Fruit fly (Drosophila melanogaster) whole organism, adult: ENCODE results near the gene RhoGAP93B.

ENCODE experiments used
- CG11617 ChIP-seq: fragments of 200-800 bp; sonication (Bioruptor generic); optimal IDR thresholded peaks from 2 replicates; lab custom pipeline; 2017; ENCODE audit warnings: mild to moderate bottlenecking, missing biosample characterization, missing genetic modification reagents, missing genetic modification characterization
- CG12768 ChIP-seq: fragments of 200-800 bp; sonication (Bioruptor generic); optimal IDR thresholded peaks from 2 replicates; lab custom pipeline; 2017; ENCODE audit warnings: missing biosample characterization, missing genetic modification characterization, mild to moderate bottlenecking, moderate library complexity, missing genetic modification reagents
- CG14711 ChIP-seq: fragments of 200-800 bp; sonication (Bioruptor generic); optimal IDR thresholded peaks from 2 replicates; lab custom pipeline; 2018; ENCODE audit warnings: missing biosample characterization, mild to moderate bottlenecking, missing genetic modification characterization, moderate library complexity
- CG1620 ChIP-seq: fragments of 200-800 bp; sonication (Bioruptor generic); optimal IDR thresholded peaks from 2 replicates; lab custom pipeline; 2016; ENCODE audit warnings: missing biosample characterization, missing genetic modification characterization
- CG33017 ChIP-seq: fragments of 200-800 bp; sonication (Bioruptor generic); optimal IDR thresholded peaks from 2 replicates; lab custom pipeline; 2018; ENCODE audit warnings: missing biosample characterization, mild to moderate bottlenecking, missing genetic modification characterization, moderate library complexity
- CG5204 ChIP-seq: fragments of 200-800 bp; sonication (Bioruptor generic); optimal IDR thresholded peaks from 2 replicates; lab custom pipeline; 2016; ENCODE audit warnings: missing biosample characterization, missing genetic modification characterization
- CG7045 ChIP-seq: fragments of 200-800 bp; sonication (Bioruptor generic); optimal IDR thresholded peaks from 2 replicates; lab custom pipeline; 2017; ENCODE audit warnings: missing biosample characterization, mild to moderate bottlenecking, missing genetic modification characterization
- CG7101 ChIP-seq: fragments of 200-800 bp; sonication (Bioruptor generic); optimal IDR thresholded peaks from 2 replicates; lab custom pipeline; 2018; ENCODE audit warnings: missing biosample characterization, mild to moderate bottlenecking, missing genetic modification characterization, moderate library complexity
- Clk ChIP-seq: fragments of 200-800 bp; sonication (Bioruptor generic); optimal IDR thresholded peaks from 2 replicates; lab custom pipeline; 2017; ENCODE audit warnings: missing biosample characterization, missing genetic modification characterization
- Crg-1 ChIP-seq: fragments of 200-800 bp; sonication (Bioruptor generic); optimal IDR thresholded peaks from 2 replicates; lab custom pipeline; 2016; ENCODE audit warnings: missing biosample characterization, missing genetic modification characterization
- Hr96 ChIP-seq: fragments of 200-800 bp; sonication (Bioruptor generic); optimal IDR thresholded peaks from 2 replicates; lab custom pipeline; 2016; ENCODE audit warnings: missing biosample characterization, missing genetic modification characterization
- Mnt ChIP-seq: fragments of 200-800 bp; sonication (Bioruptor generic); optimal IDR thresholded peaks from 2 replicates; lab custom pipeline; 2016; ENCODE audit warnings: missing biosample characterization, mild to moderate bottlenecking, missing genetic modification characterization
- bab1 ChIP-seq: fragments of 200-800 bp; sonication (Bioruptor generic); optimal IDR thresholded peaks from 3 replicates; lab custom pipeline; 2019; ENCODE audit warnings: missing biosample characterization, mild to moderate bottlenecking, missing genetic modification characterization, moderate library complexity
- cic ChIP-seq: fragments of 200-800 bp; sonication (Bioruptor generic); optimal IDR thresholded peaks from 2 replicates; lab custom pipeline; 2017; ENCODE audit warnings: missing biosample characterization, mild to moderate bottlenecking, missing genetic modification characterization, moderate library complexity
- cnc ChIP-seq, 2 experiments: fragments of >200 bp; optimal IDR thresholded peaks; 2 replicates each; lab custom pipeline; 2017
- kay ChIP-seq: fragments of 200-800 bp; sonication (Bioruptor generic); peaks from one replicate; lab custom pipeline; 2016; ENCODE audit warnings: missing biosample characterization, missing genetic modification characterization, borderline replicate concordance
- ovo ChIP-seq: fragments of 200-800 bp; sonication (Bioruptor generic); optimal IDR thresholded peaks from 2 replicates; lab custom pipeline; 2016; ENCODE audit warnings: missing biosample characterization, missing genetic modification characterization
- pad ChIP-seq: fragments of 200-800 bp; sonication (Bioruptor generic); optimal IDR thresholded peaks from 3 replicates; lab custom pipeline; 2017; ENCODE audit warnings: missing biosample characterization, missing genetic modification characterization, mild to moderate bottlenecking, moderate library complexity, missing genetic modification reagents
- tj ChIP-seq: fragments of 200-800 bp; sonication (Bioruptor generic); optimal IDR thresholded peaks from 3 replicates; lab custom pipeline; 2017; ENCODE audit warnings: missing biosample characterization, mild to moderate bottlenecking, missing genetic modification characterization, moderate library complexity
- toe ChIP-seq: fragments of 200-800 bp; sonication (Bioruptor generic); optimal IDR thresholded peaks from 2 replicates; lab custom pipeline; 2016; ENCODE audit warnings: missing biosample characterization, missing genetic modification characterization

RhoGAP93B gene

DNA sequence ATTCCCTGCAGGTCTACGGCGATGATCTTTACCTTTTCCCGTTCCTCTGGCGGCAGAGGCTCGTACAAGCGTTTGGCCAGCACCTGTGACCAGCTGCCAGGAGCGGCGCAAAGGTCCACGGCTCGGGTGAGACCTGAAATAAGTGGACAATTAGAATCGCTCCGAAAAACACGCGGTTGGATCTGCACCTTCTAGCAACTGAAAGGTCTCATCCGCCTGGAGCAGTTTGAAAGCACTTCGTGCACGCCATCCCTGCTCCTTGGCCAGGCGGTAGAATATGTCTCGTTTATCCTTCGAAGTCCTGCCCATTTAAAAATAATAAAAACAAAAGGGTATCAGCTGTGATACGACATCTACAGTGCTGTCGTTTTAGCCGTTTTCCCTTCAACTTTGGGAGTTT is 35.9 kb upstream of the RhoGAP93B start, which contains the start of gene Trm7-34:
Gene Trm7-34 (minus strand): TSS at position 365 of the 400 bp plus-strand sequence.
- TF ChIP-seq toe (GFP tag; lab: Kevin White, UChicago), result no peak
- no peak for TF ChIP-seq cic
- TF ChIP-seq Hr96, result no peak
- no peak for TF ChIP-seq ovo
- no peak for TF ChIP-seq kay (GFP tag; lab: Kevin White, UChicago)
- TF ChIP-seq CG7045 (GFP tag; lab: Kevin White, UChicago), result no peak
- no peak for TF ChIP-seq tj (GFP tag; lab: Kevin White, UChicago)
- no peak for TF ChIP-seq Crg-1 (GFP tag; lab: Kevin White, UChicago)
- TF ChIP-seq CG1620 (GFP tag; lab: Kevin White, UChicago), result no peak
- TF ChIP-seq CG11617 (GFP tag; lab: Kevin White, UChicago), result no peak
- no peak for TF ChIP-seq Clk (GFP tag; lab: Kevin White, UChicago)
- no peak for TF ChIP-seq CG7101 (tag; lab: Kevin White, UChicago)
- TF ChIP-seq CG5204 (GFP tag; lab: Kevin White, UChicago), result no peak
- TF ChIP-seq CG14711 (tag; lab: Kevin White, UChicago), result no peak
- no peak for TF ChIP-seq Mnt
- TF ChIP-seq CG12768, result no peak
- TF ChIP-seq cnc (optimal IDR thresholded peaks at IDR 0.05; lab: Kevin White, UChicago), result no peak
- TF ChIP-seq pad (GFP tag; lab: Kevin White, UChicago), result no peak
- no peak for TF ChIP-seq bab1
- TF ChIP-seq CG33017, result no peak

DNA sequence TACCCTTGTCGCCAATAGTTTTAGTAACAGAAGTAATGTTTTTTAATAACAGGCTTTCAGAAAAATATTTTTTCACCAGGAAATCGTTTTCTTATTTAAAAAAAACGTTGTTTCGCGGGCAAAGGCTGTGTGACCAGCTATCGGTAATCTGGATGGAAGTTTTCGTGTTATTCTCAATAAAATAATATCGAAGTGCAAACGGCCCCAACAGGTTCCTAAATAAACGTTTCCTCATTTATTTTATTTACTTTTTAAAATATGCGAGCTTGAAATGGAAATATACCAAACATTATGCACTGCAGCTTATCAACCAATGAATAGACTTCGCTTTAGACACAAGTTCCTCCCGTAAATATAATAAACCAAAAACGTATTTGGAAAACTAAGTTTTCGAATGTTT is 32.4 kb upstream of the RhoGAP93B start, which contains the start of gene Ice2:
Gene Ice2 (plus strand): TSS at position 167 of the 400 bp plus-strand sequence.
- TF ChIP-seq bab1 (peak; percentile 76), CG14711 (tag; lab: Kevin White, UChicago) (no peak)

DNA sequence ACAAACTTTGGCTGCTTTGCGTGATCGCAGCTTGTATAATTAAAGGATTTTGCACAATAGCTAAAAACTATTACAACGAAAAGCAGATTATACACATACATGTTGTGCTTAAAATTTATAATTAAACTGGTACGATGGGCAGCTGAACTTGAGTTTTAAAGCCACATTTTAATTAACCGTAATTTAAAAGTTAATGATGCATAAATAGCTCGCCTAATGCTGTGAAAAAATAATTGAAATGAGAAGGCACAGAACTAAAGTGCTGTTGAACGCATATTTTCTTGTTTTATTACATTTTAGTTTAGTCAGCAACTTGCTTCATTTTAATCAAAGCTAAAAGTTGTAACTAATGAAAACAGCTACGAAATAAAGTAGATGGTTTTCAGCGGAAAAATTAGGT is 32.0 kb upstream of the RhoGAP93B start, which contains the start of gene Obp93a:
Gene Obp93a (minus strand): TSS at position 101 of the 400 bp plus-strand sequence.
- TF ChIP-seq toe (GFP tag; lab: Kevin White, UChicago) (no peak), tj (GFP tag; lab: Kevin White, UChicago) (no peak), CG33017 (no peak), Clk (GFP tag; lab: Kevin White, UChicago) (no peak), ovo (no peak), CG7045 (GFP tag; lab: Kevin White, UChicago) (no peak), Crg-1 (GFP tag; lab: Kevin White, UChicago) (no peak), pad (GFP tag; lab: Kevin White, UChicago) (no peak), bab1 (no peak), cnc (optimal IDR thresholded peaks at IDR 0.05; lab: Kevin White, UChicago) (no peak), CG1620 (GFP tag; lab: Kevin White, UChicago) (no peak), CG12768 (no peak), kay (GFP tag; lab: Kevin White, UChicago) (no peak), cic (no peak)

DNA sequence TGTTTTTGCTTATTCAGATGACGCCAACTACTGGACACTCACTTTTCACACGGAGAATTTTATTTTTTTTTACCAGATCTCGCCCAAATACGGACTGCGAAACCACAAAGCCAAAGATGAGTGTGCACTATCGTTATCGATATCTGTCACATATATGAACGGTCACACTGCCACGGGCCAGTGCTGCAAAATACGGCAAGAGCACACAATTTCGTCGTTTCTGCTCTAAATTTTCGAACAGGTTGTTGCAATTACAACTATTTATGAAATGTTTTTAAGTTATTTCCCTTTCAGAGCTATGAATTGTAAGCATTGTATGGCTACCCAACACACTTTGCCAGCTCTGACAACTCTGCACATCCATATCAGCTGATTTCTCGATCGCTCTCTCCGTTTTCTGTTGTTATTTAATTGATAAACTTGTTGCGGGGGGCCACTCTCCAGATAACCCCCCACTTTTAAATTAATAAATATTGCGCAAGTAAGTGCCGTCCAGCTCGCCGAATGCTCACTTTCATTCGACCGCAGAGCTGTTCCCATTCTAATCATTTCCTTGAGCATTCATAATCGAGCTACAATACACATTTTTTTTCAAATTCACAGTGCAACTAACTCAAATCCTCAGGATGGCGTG is 29.8 kb upstream of the RhoGAP93B start, which contains the start of the genes slmb and CG5793:
Gene slmb (minus strand): TSS at position 134 of the 634 bp plus-strand sequence.
Gene CG5793 (plus strand): TSS at position 222 of the 634 bp plus-strand sequence.
- TF ChIP-seq CG11617 (GFP tag; lab: Kevin White, UChicago), result peak; percentile 71
- peak; percentile 62 for TF ChIP-seq bab1
- peak; percentile 64 for TF ChIP-seq cic
- TF ChIP-seq Mnt, result peak; percentile 70
- peak; percentile 74 for TF ChIP-seq pad (GFP tag; lab: Kevin White, UChicago)
- peak; percentile 86 for TF ChIP-seq Crg-1 (GFP tag; lab: Kevin White, UChicago)
- no peak for TF ChIP-seq Hr96
- TF ChIP-seq CG7045 (GFP tag; lab: Kevin White, UChicago), result peak; percentile 24
- TF ChIP-seq Clk (GFP tag; lab: Kevin White, UChicago), result peak; percentile 27
- TF ChIP-seq CG12768, result peak; percentile 20
- no peak for TF ChIP-seq kay (GFP tag; lab: Kevin White, UChicago)
- peak; percentile 98 for TF ChIP-seq CG14711 (tag; lab: Kevin White, UChicago)
- no peak for TF ChIP-seq CG5204 (GFP tag; lab: Kevin White, UChicago)
- TF ChIP-seq CG7101 (tag; lab: Kevin White, UChicago), result peak; percentile 78
- TF ChIP-seq ovo, result peak; percentile 67
- no peak for TF ChIP-seq toe (GFP tag; lab: Kevin White, UChicago)
- peak; percentile 29 for TF ChIP-seq tj (GFP tag; lab: Kevin White, UChicago)
- peak; percentile 71 for TF ChIP-seq CG1620 (GFP tag; lab: Kevin White, UChicago)
- peak; percentile 45 for TF ChIP-seq CG33017
- peak in 1 of 2 experiments; percentile 87 for TF ChIP-seq cnc (optimal IDR thresholded peaks at IDR 0.05; lab: Kevin White, UChicago)

DNA sequence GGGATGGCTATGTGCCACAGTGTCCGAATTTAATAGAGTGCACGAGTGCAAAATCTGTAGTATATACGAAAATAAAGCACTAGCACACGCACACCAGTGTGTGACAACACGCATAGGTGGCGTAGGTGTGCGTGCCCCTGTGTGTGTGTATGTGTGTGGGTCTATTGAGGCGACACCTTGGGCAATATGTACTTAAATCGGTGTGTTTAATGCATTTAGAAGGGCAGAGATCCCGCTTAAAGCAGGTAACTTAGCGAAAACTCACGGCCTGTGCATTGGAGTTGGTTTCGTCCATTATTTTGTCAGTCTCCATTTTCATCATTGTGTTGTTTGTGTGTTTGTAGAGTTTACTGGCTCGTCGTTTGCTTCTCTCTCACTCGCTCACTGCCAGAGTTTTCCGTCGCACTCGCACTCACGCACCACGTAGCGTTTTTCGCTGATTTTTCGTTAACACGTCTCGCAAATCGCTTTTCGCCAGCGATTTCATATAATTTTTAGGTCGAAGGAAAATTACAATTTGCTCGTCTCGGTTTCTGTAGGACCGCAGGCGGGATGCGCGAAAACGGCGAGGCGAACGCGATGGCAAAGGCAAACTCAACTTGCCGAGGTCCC is 29.2 kb upstream of the RhoGAP93B start:
- TF ChIP-seq CG14711 (tag; lab: Kevin White, UChicago), result no peak
- peak; percentile 7 for TF ChIP-seq bab1
- peak; percentile 27 for TF ChIP-seq tj (GFP tag; lab: Kevin White, UChicago)
- TF ChIP-seq kay (GFP tag; lab: Kevin White, UChicago), result no peak
- no peak for TF ChIP-seq toe (GFP tag; lab: Kevin White, UChicago)
- no peak for TF ChIP-seq Crg-1 (GFP tag; lab: Kevin White, UChicago)
- TF ChIP-seq CG7101 (tag; lab: Kevin White, UChicago), result no peak
- no peak for TF ChIP-seq CG7045 (GFP tag; lab: Kevin White, UChicago)
- no peak for TF ChIP-seq Mnt
- TF ChIP-seq pad (GFP tag; lab: Kevin White, UChicago), result no peak
- TF ChIP-seq CG12768, result no peak
- TF ChIP-seq CG11617 (GFP tag; lab: Kevin White, UChicago), result no peak
- no peak for TF ChIP-seq CG5204 (GFP tag; lab: Kevin White, UChicago)
- no peak for TF ChIP-seq Hr96
- TF ChIP-seq cic, result no peak
- no peak for TF ChIP-seq CG33017
